Worm (Caenorhabditis elegans) whole organism, L1 larva: ENCODE measurements around the gene rps-14.

Source experiments
- C16A3.4 ChIP-seq: fragments of 150-350 bp; optimal IDR thresholded peaks from 2 replicates; lab custom pipeline; 2014; ENCODE audit warnings: missing biosample characterization, missing genetic modification characterization
- C34B4.2 ChIP-seq: sonication (generic microtip); optimal IDR thresholded peaks from 2 replicates; lab custom pipeline; 2017; ENCODE audit warnings: mild to moderate bottlenecking, missing genetic modification characterization, missing compliant biosample characterization
- F16B12.6 ChIP-seq: fragments of 150-350 bp; optimal IDR thresholded peaks from 2 replicates; lab custom pipeline; 2014; ENCODE audit warnings: missing biosample characterization, missing genetic modification characterization
- Y116A8C.19 ChIP-seq: sonication (generic microtip); optimal IDR thresholded peaks from 2 replicates; lab custom pipeline; 2016; ENCODE audit warnings: missing compliant biosample characterization, missing genetic modification characterization, borderline replicate concordance
- aha-1 ChIP-seq: fragments of 150-350 bp; optimal IDR thresholded peaks from 2 replicates; lab custom pipeline; 2014; ENCODE audit warnings: missing biosample characterization, missing genetic modification characterization
- aly-2 ChIP-seq: fragments of 150-350 bp; optimal IDR thresholded peaks from 2 replicates; lab custom pipeline; 2014; ENCODE audit warnings: missing biosample characterization, missing genetic modification characterization
- ama-1 ChIP-seq: fragments of 150-350 bp; optimal IDR thresholded peaks from 2 replicates; lab custom pipeline; 2014
- ceh-82 ChIP-seq, 3 experiments: fragments of 150-350 bp in 1 of 3; sonication (generic microtip) in 2 of 3; optimal IDR thresholded peaks; 2 replicates each; lab custom pipeline; 2014 to 2017; ENCODE audit warnings: missing biosample characterization in 3 of 3, missing genetic modification characterization in 3 of 3
- ceh-88 ChIP-seq: fragments of 200-800 bp; sonication (Bioruptor generic); IDR thresholded peaks from 2 replicates; pipeline ENCODE4 v1.3.6; 2022; ENCODE audit warnings: missing genetic modification characterization, missing compliant biosample characterization
- ceh-90 ChIP-seq: sonication (generic microtip); optimal IDR thresholded peaks from 2 replicates; lab custom pipeline; 2016; ENCODE audit warnings: missing genetic modification characterization, missing compliant biosample characterization
- ces-1 ChIP-seq: fragments of 150-350 bp; optimal IDR thresholded peaks from 2 replicates; lab custom pipeline; 2014; ENCODE audit warnings: missing biosample characterization, missing genetic modification reagents, missing genetic modification characterization
- efl-1 ChIP-seq, 4 experiments: fragments of 150-350 bp; optimal IDR thresholded peaks in 3 of 4; peaks in 1 of 4; 1 replicate in 1 of 4; 2 replicates in 3 of 4; lab custom pipeline; 2014; ENCODE audit warnings: missing biosample characterization in 2 of 4, missing genetic modification characterization in 2 of 4, missing genetic modification reagents in 2 of 4
- elt-2 ChIP-seq: sonication (generic microtip); optimal IDR thresholded peaks from 2 replicates; lab custom pipeline; 2016; ENCODE audit warnings: missing genetic modification characterization, mild to moderate bottlenecking, inconsistent platforms, missing compliant biosample characterization, missing genetic modification reagents
- elt-3 ChIP-seq, 6 experiments: fragments of 150-350 bp in 1 of 6; sonication (generic microtip); optimal IDR thresholded peaks; 2 replicates each; lab custom pipeline; 2017 to 2018; ENCODE audit warnings: missing biosample characterization in 6 of 6, missing genetic modification characterization in 6 of 6, inconsistent platforms in 1 of 6
- fkh-10 ChIP-seq: sonication (generic microtip); optimal IDR thresholded peaks from 2 replicates; lab custom pipeline; 2017; ENCODE audit warnings: missing biosample characterization, missing genetic modification reagents, missing genetic modification characterization
- fkh-4 ChIP-seq: sonication (generic microtip); optimal IDR thresholded peaks from 2 replicates; lab custom pipeline; 2016; ENCODE audit warnings: missing compliant biosample characterization, missing genetic modification characterization, borderline replicate concordance
- fkh-8 ChIP-seq: sonication (generic microtip); optimal IDR thresholded peaks from 2 replicates; lab custom pipeline; 2016; ENCODE audit warnings: mild to moderate bottlenecking, missing genetic modification characterization, missing compliant biosample characterization
- fos-1 ChIP-seq: fragments of 150-350 bp; optimal IDR thresholded peaks from 2 replicates; lab custom pipeline; 2014; ENCODE audit warnings: missing biosample characterization, missing genetic modification characterization
- grh-1 ChIP-seq: fragments of 200-800 bp; sonication (Bioruptor generic); IDR thresholded peaks from 2 replicates; pipeline ENCODE4 v1.3.6; 2022; ENCODE audit warnings: missing genetic modification reagents, missing genetic modification characterization, missing compliant biosample characterization
- hpl-2 ChIP-seq: fragments of 150-350 bp; optimal IDR thresholded peaks from 2 replicates; lab custom pipeline; 2014; ENCODE audit warnings: missing biosample characterization, missing genetic modification reagents, missing genetic modification characterization
- irx-1 ChIP-seq: sonication (generic microtip); optimal IDR thresholded peaks from 2 replicates; lab custom pipeline; 2016; ENCODE audit warnings: missing genetic modification characterization, missing compliant biosample characterization
- lin-15B ChIP-seq: fragments of 150-350 bp; sonication (generic microtip); optimal IDR thresholded peaks from 3 replicates; lab custom pipeline; 2014; ENCODE audit warnings: missing biosample characterization, missing genetic modification characterization
- lin-35 ChIP-seq, 2 experiments: fragments of 150-350 bp; optimal IDR thresholded peaks; 2 replicates each; lab custom pipeline; 2014; ENCODE audit warnings: missing biosample characterization in 2 of 2, missing genetic modification characterization in 2 of 2, missing genetic modification reagents in 2 of 2
- lir-3 ChIP-seq: sonication (generic microtip); optimal IDR thresholded peaks from 2 replicates; lab custom pipeline; 2016; ENCODE audit warnings: mild to moderate bottlenecking, missing genetic modification characterization, moderate library complexity, missing compliant biosample characterization; ENCODE audit not compliant: poor library complexity
- mef-2 ChIP-seq: fragments of 150-350 bp; optimal IDR thresholded peaks from 2 replicates; lab custom pipeline; 2014; ENCODE audit warnings: missing biosample characterization, missing genetic modification characterization
- nhr-11 ChIP-seq: fragments of 150-350 bp; optimal IDR thresholded peaks from 2 replicates; lab custom pipeline; 2014; ENCODE audit warnings: missing biosample characterization, missing genetic modification characterization
- nhr-12 ChIP-seq: sonication (generic microtip); optimal IDR thresholded peaks from 2 replicates; lab custom pipeline; 2017; ENCODE audit warnings: missing biosample characterization, missing genetic modification characterization
- nhr-19 ChIP-seq: fragments of 200-800 bp; sonication (Bioruptor generic); conservative IDR thresholded peaks from 2 replicates; pipeline ENCODE4 v1.3.6; 2022; ENCODE audit warnings: missing genetic modification characterization, missing compliant biosample characterization
- nhr-237 ChIP-seq: fragments of 150-350 bp; optimal IDR thresholded peaks from 2 replicates; lab custom pipeline; 2014; ENCODE audit warnings: missing biosample characterization, missing genetic modification characterization
- nhr-28 ChIP-seq: fragments of 150-350 bp; optimal IDR thresholded peaks from 2 replicates; lab custom pipeline; 2014; ENCODE audit warnings: missing biosample characterization, missing genetic modification characterization
- nhr-71 ChIP-seq: sonication (generic microtip); optimal IDR thresholded peaks from 2 replicates; lab custom pipeline; 2016; ENCODE audit warnings: mild to moderate bottlenecking, missing genetic modification characterization, moderate library complexity, missing compliant biosample characterization
- nhr-76 ChIP-seq: sonication (generic microtip); optimal IDR thresholded peaks from 2 replicates; lab custom pipeline; 2017; ENCODE audit warnings: missing biosample characterization, missing genetic modification characterization
- nhr-84 ChIP-seq: sonication (generic microtip); optimal IDR thresholded peaks from 2 replicates; lab custom pipeline; 2017; ENCODE audit warnings: missing biosample characterization, missing genetic modification characterization
- nhr-85 ChIP-seq: sonication (generic microtip); peaks from one replicate; lab custom pipeline; 2016; ENCODE audit warnings: missing genetic modification characterization, inconsistent platforms, missing compliant biosample characterization
- pax-3 ChIP-seq: fragments of 200-800 bp; sonication (Bioruptor generic); optimal IDR thresholded peaks from 2 replicates; lab custom pipeline; 2018; ENCODE audit warnings: mild to moderate bottlenecking, missing genetic modification characterization, moderate library complexity, missing compliant biosample characterization
- pqm-1 ChIP-seq: sonication (generic microtip); optimal IDR thresholded peaks from 3 replicates; lab custom pipeline; 2017; ENCODE audit warnings: missing biosample characterization, missing genetic modification characterization
- skn-1 ChIP-seq: fragments of 150-350 bp; optimal IDR thresholded peaks from 2 replicates; lab custom pipeline; 2014; ENCODE audit warnings: missing biosample characterization, missing genetic modification characterization
- snu-23 ChIP-seq: sonication (generic microtip); optimal IDR thresholded peaks from 2 replicates; lab custom pipeline; 2016; ENCODE audit warnings: missing genetic modification characterization, missing compliant biosample characterization
- sox-4 ChIP-seq: sonication (generic microtip); optimal IDR thresholded peaks from 2 replicates; lab custom pipeline; 2016; ENCODE audit warnings: missing genetic modification characterization, missing compliant biosample characterization
- swsn-7 ChIP-seq: sonication (generic microtip); optimal IDR thresholded peaks from 2 replicates; lab custom pipeline; 2016; ENCODE audit warnings: missing genetic modification characterization, missing compliant biosample characterization
- tbx-2 ChIP-seq: sonication (generic microtip); optimal IDR thresholded peaks from 2 replicates; lab custom pipeline; 2016; ENCODE audit warnings: missing genetic modification characterization, missing compliant biosample characterization
- unc-30 ChIP-seq: sonication (generic microtip); optimal IDR thresholded peaks from 2 replicates; lab custom pipeline; 2017; ENCODE audit warnings: missing biosample characterization, missing genetic modification characterization
- unc-62 ChIP-seq: fragments of 150-350 bp; optimal IDR thresholded peaks from 2 replicates; lab custom pipeline; 2014; ENCODE audit warnings: missing biosample characterization, missing genetic modification reagents, missing genetic modification characterization
- unc-98 ChIP-seq: fragments of 200-800 bp; sonication (Bioruptor generic); IDR thresholded peaks from 2 replicates; pipeline ENCODE4 v1.3.6; 2022; ENCODE audit warnings: missing genetic modification characterization, missing compliant biosample characterization
- vab-15 ChIP-seq: sonication (generic microtip); optimal IDR thresholded peaks from 2 replicates; lab custom pipeline; 2017; ENCODE audit warnings: missing genotype, mild to moderate bottlenecking, missing genetic modification characterization, missing compliant biosample characterization
- xbp-1 ChIP-seq: sonication (generic microtip); optimal IDR thresholded peaks from 2 replicates; lab custom pipeline; 2016; ENCODE audit warnings: missing genetic modification characterization, missing compliant biosample characterization
- zip-4 ChIP-seq: fragments of 200-800 bp; sonication (Bioruptor generic); optimal IDR thresholded peaks from 2 replicates; lab custom pipeline; 2018; ENCODE audit warnings: mild to moderate bottlenecking, missing genetic modification characterization, moderate library complexity, missing compliant biosample characterization

The rps-14 gene

ce11 chrIII:7161055-7161454 lies 18.3 kb downstream of the rps-14 start, which contains the start of gene rnp-7:
rnp-7 (minus strand) TSS chrIII:7161155.
- TF ChIP-seq nhr-85 (no peak), efl-1 (optimal IDR thresholded peaks at IDR 0.05; lab: Kevin White, UChicago) (no peak), efl-1 (GFP tag; optimal IDR thresholded peaks at IDR 0.05 in 1 of 2; lab: Kevin White, UChicago) (peak in 1 of 2 experiments; percentile 59), ama-1 (lab: Kevin White, UChicago) (no peak), grh-1 (GFP tag; lab: Robert Waterston, UW) (no peak), lin-15B (tag; lab: Kevin White, UChicago) (no peak), unc-62 (no peak)

- no peak for TF ChIP-seq irx-1 (tag; lab: Kevin White, UChicago)
- TF ChIP-seq nhr-28 (tag; lab: Kevin White, UChicago) = no peak
- TF ChIP-seq sox-4 (tag; lab: Kevin White, UChicago) = no peak
- no peak for TF ChIP-seq elt-2
- no peak for TF ChIP-seq nhr-71 (tag; lab: Kevin White, UChicago)
- TF ChIP-seq swsn-7 (tag; lab: Kevin White, UChicago) = no peak
- TF ChIP-seq Y116A8C.19 (tag; lab: Kevin White, UChicago) = no peak
- no peak for TF ChIP-seq fkh-10
- no peak for TF ChIP-seq C34B4.2 (tag; lab: Kevin White, UChicago)
- no peak for TF ChIP-seq skn-1
- TF ChIP-seq unc-98 (GFP tag; lab: Robert Waterston, UW) = no peak
- no peak for TF ChIP-seq fkh-8 (tag; lab: Kevin White, UChicago)
- TF ChIP-seq hpl-2 (GFP tag; lab: Kevin White, UChicago) = no peak
- TF ChIP-seq grh-1 (GFP tag; lab: Robert Waterston, UW) = no peak
- TF ChIP-seq zip-4 (GFP tag; lab: Kevin White, UChicago) = no peak
- no peak for TF ChIP-seq snu-23 (GFP tag; lab: Kevin White, UChicago)
- TF ChIP-seq nhr-11 (tag; lab: Kevin White, UChicago) = no peak
- no peak for TF ChIP-seq pax-3
Observed at ce11 chrIII:7159246-7159645, 20.1 kb downstream of the rps-14 start.

- TF ChIP-seq nhr-76 (tag; lab: Kevin White, UChicago) (no peak), efl-1 (optimal IDR thresholded peaks at IDR 0.05; lab: Kevin White, UChicago) (no peak), efl-1 (GFP tag; optimal IDR thresholded peaks at IDR 0.05 in 1 of 2; lab: Kevin White, UChicago) (no peak), unc-30 (tag; lab: Kevin White, UChicago) (no peak), ama-1 (lab: Kevin White, UChicago) (no peak), ceh-82 (tag; optimal IDR thresholded peaks at IDR 0.05; lab: Kevin White, UChicago) (no peak), ces-1 (GFP tag; lab: Kevin White, UChicago) (no peak), aha-1 (tag; lab: Kevin White, UChicago) (no peak), lir-3 (no peak), pqm-1 (tag; lab: Kevin White, UChicago) (no peak), F16B12.6 (tag; lab: Kevin White, UChicago) (no peak), C16A3.4 (tag; lab: Kevin White, UChicago) (no peak), nhr-237 (tag; lab: Kevin White, UChicago) (no peak), fkh-8 (tag; lab: Kevin White, UChicago) (no peak), nhr-19 (GFP tag; lab: Robert Waterston, UW) (no peak)
Observed at ce11 chrIII:7158709-7159108, 20.7 kb downstream of the rps-14 start, which contains the start of gene nuo-4. nuo-4 (minus strand) TSS chrIII:7158809.

- TF ChIP-seq lin-35 (GFP tag; optimal IDR thresholded peaks at IDR 0.05; lab: Kevin White, UChicago) (peak; percentile 78 to 83), nhr-76 (tag; lab: Kevin White, UChicago) (no peak), aly-2 (tag; lab: Kevin White, UChicago) (peak; percentile 69), mef-2 (tag; lab: Kevin White, UChicago) (no peak), ceh-90 (tag; lab: Kevin White, UChicago) (no peak), ces-1 (GFP tag; lab: Kevin White, UChicago) (no peak), nhr-84 (no peak), tbx-2 (peak; percentile 96), vab-15 (no peak), xbp-1 (tag; lab: Kevin White, UChicago) (peak; percentile 88), elt-3 (tag; optimal IDR thresholded peaks at IDR 0.05; lab: Kevin White, UChicago) (peak in 3 of 6 experiments; percentile 16 to 85 (median 49)), nhr-12 (no peak), ceh-88 (GFP tag; lab: Robert Waterston, UW) (peak; percentile 68), Y116A8C.19 (tag; lab: Kevin White, UChicago) (no peak), nhr-85 (peak; percentile 97), nhr-28 (tag; lab: Kevin White, UChicago) (no peak), pax-3 (peak; percentile 82), unc-62 (no peak), grh-1 (GFP tag; lab: Robert Waterston, UW) (peak; percentile 77), fkh-4 (peak; percentile 13), lin-15B (tag; lab: Kevin White, UChicago) (peak; percentile 66), fos-1 (tag; lab: Kevin White, UChicago) (peak; percentile 91)
Observed at ce11 chrIII:7155631-7156030, 23.8 kb downstream of the rps-14 start.
